Fruit fly (Drosophila melanogaster) whole organism, prepupa: ENCODE results near the gene CG12693.

ENCODE experiments used
- Blimp-1 ChIP-seq: fragments of 200-800 bp; sonication (Bioruptor generic); optimal IDR thresholded peaks from 3 replicates; lab custom pipeline; 2017; ENCODE audit warnings: missing biosample characterization, missing genetic modification characterization, mild to moderate bottlenecking, moderate library complexity, missing genetic modification reagents
- CG10631 ChIP-seq: fragments of 200-800 bp; sonication (Bioruptor generic); optimal IDR thresholded peaks from 2 replicates; lab custom pipeline; 2016; ENCODE audit warnings: missing biosample characterization, missing genetic modification characterization
- CG10669 ChIP-seq: fragments of 200-800 bp; sonication (Bioruptor generic); optimal IDR thresholded peaks from 3 replicates; lab custom pipeline; 2018; ENCODE audit warnings: missing biosample characterization, mild to moderate bottlenecking, missing genetic modification characterization, moderate library complexity
- CG11294 ChIP-seq: fragments of 200-800 bp; sonication (Bioruptor generic); IDR thresholded peaks from 2 replicates; pipeline ENCODE4 v1.3.6; 2022; ENCODE audit warnings: missing biosample characterization, missing genetic modification characterization
- CG11762 ChIP-seq: fragments of 200-800 bp; sonication (Bioruptor generic); optimal IDR thresholded peaks from 3 replicates; lab custom pipeline; 2016; ENCODE audit warnings: missing biosample characterization, missing genetic modification characterization; ENCODE audit not compliant: insufficient read depth
- CG11902 ChIP-seq: fragments of 200-800 bp; sonication (Bioruptor generic); optimal IDR thresholded peaks from 3 replicates; lab custom pipeline; 2016; ENCODE audit warnings: missing biosample characterization, missing genetic modification characterization
- CG15336 ChIP-seq: fragments of 200-800 bp; sonication (Bioruptor generic); IDR thresholded peaks from 2 replicates; pipeline ENCODE4 v1.3.6; 2022; ENCODE audit warnings: missing biosample characterization, missing genetic modification characterization
- CG1621 ChIP-seq: fragments of 200-800 bp; sonication (Bioruptor generic); optimal IDR thresholded peaks from 3 replicates; lab custom pipeline; 2018; ENCODE audit warnings: missing biosample characterization, mild to moderate bottlenecking, missing genetic modification characterization
- CG32006 ChIP-seq: fragments of 200-800 bp; sonication (Bioruptor generic); optimal IDR thresholded peaks from 3 replicates; lab custom pipeline; 2017; ENCODE audit warnings: missing biosample characterization, mild to moderate bottlenecking, missing genetic modification characterization
- CG34406 ChIP-seq: fragments of 200-800 bp; sonication (Bioruptor generic); optimal IDR thresholded peaks from 3 replicates; lab custom pipeline; 2016; ENCODE audit warnings: missing biosample characterization, missing genetic modification characterization
- CG3919 ChIP-seq: fragments of 200-800 bp; sonication (Bioruptor generic); optimal IDR thresholded peaks from 3 replicates; lab custom pipeline; 2016; ENCODE audit warnings: missing biosample characterization, missing genetic modification characterization
- CG4318 ChIP-seq: fragments of 200-800 bp; sonication (Bioruptor generic); optimal IDR thresholded peaks from 3 replicates; lab custom pipeline; 2017; ENCODE audit warnings: missing biosample characterization, mild to moderate bottlenecking, missing genetic modification characterization
- CG6163 ChIP-seq: fragments of 200-800 bp; sonication (Bioruptor generic); IDR thresholded peaks from 3 replicates; pipeline ENCODE4 v1.3.6; 2022; ENCODE audit warnings: missing biosample characterization, missing genetic modification characterization
- CG8119 ChIP-seq: fragments of 200-800 bp; sonication (Bioruptor generic); IDR thresholded peaks from 3 replicates; pipeline ENCODE4 v1.3.6; 2022; ENCODE audit warnings: missing biosample characterization, missing genetic modification characterization
- CG9139 ChIP-seq: fragments of 200-800 bp; sonication (Bioruptor generic); optimal IDR thresholded peaks from 3 replicates; lab custom pipeline; 2017; ENCODE audit warnings: missing biosample characterization, mild to moderate bottlenecking, missing genetic modification characterization
- Eip78C ChIP-seq: fragments of 200-800 bp; sonication (Bioruptor generic); peaks from one replicate; lab custom pipeline; 2016; ENCODE audit warnings: missing biosample characterization, missing genetic modification characterization
- Eip93F ChIP-seq: fragments of 200-800 bp; sonication (Bioruptor generic); optimal IDR thresholded peaks from 2 replicates; lab custom pipeline; 2016; ENCODE audit warnings: missing biosample characterization, mild to moderate bottlenecking, missing genetic modification characterization
- Ets21C ChIP-seq: fragments of 200-800 bp; sonication (Bioruptor generic); optimal IDR thresholded peaks from 3 replicates; lab custom pipeline; 2016; ENCODE audit warnings: missing biosample characterization, missing genetic modification characterization
- Ets96B ChIP-seq: fragments of 200-800 bp; optimal IDR thresholded peaks from 2 replicates; lab custom pipeline; 2019; ENCODE audit warnings: missing biosample characterization, mild to moderate bottlenecking, missing genetic modification characterization, moderate library complexity
- Gug ChIP-seq: fragments of 200-800 bp; sonication (Bioruptor generic); IDR thresholded peaks from 2 replicates; pipeline ENCODE4 v1.3.6; 2022; ENCODE audit warnings: missing biosample characterization, missing genetic modification characterization
- Lpt ChIP-seq: fragments of 200-800 bp; sonication (Bioruptor generic); optimal IDR thresholded peaks from 3 replicates; lab custom pipeline; 2016; ENCODE audit warnings: missing biosample characterization, missing genetic modification characterization
- Met ChIP-seq: fragments of 200-800 bp; sonication (Bioruptor generic); optimal IDR thresholded peaks from 3 replicates; lab custom pipeline; 2016; ENCODE audit warnings: missing biosample characterization, missing genetic modification characterization
- Sox102F ChIP-seq: fragments of 200-800 bp; sonication (Bioruptor generic); optimal IDR thresholded peaks from 2 replicates; lab custom pipeline; 2016; ENCODE audit warnings: missing biosample characterization, mild to moderate bottlenecking, missing genetic modification characterization
- Sox15 ChIP-seq: fragments of 200-800 bp; sonication (Bioruptor generic); optimal IDR thresholded peaks from 3 replicates; lab custom pipeline; 2016; ENCODE audit warnings: missing biosample characterization, missing genetic modification characterization
- acj6 ChIP-seq: fragments of 200-800 bp; sonication (Bioruptor generic); optimal IDR thresholded peaks from 3 replicates; lab custom pipeline; 2016; ENCODE audit warnings: missing biosample characterization, missing genetic modification characterization
- cyc ChIP-seq: fragments of 200-800 bp; sonication (Bioruptor generic); optimal IDR thresholded peaks from 3 replicates; lab custom pipeline; 2016; ENCODE audit warnings: missing biosample characterization, missing genetic modification characterization
- eg ChIP-seq: fragments of 200-800 bp; sonication (Bioruptor generic); IDR thresholded peaks from 3 replicates; pipeline ENCODE4 v1.3.6; 2022; ENCODE audit warnings: missing biosample characterization, missing genetic modification characterization
- esn ChIP-seq: fragments of 200-800 bp; sonication (Bioruptor generic); optimal IDR thresholded peaks from 2 replicates; lab custom pipeline; 2016; ENCODE audit warnings: missing biosample characterization, mild to moderate bottlenecking, missing genetic modification characterization, moderate library complexity
- fd59A ChIP-seq: fragments of 200-800 bp; sonication (Bioruptor generic); optimal IDR thresholded peaks from 2 replicates; lab custom pipeline; 2017; ENCODE audit warnings: missing biosample characterization, mild to moderate bottlenecking, missing genetic modification characterization, missing genetic modification reagents
- fkh ChIP-seq: fragments of 200-800 bp; sonication (Bioruptor generic); optimal IDR thresholded peaks from 3 replicates; lab custom pipeline; 2017; ENCODE audit warnings: missing biosample characterization, mild to moderate bottlenecking, missing genetic modification characterization, moderate library complexity
- lz ChIP-seq: fragments of 200-800 bp; sonication (Bioruptor generic); optimal IDR thresholded peaks from 3 replicates; lab custom pipeline; 2016; ENCODE audit warnings: missing biosample characterization, missing genetic modification characterization
- pdm3 ChIP-seq: fragments of 200-800 bp; sonication (Bioruptor generic); optimal IDR thresholded peaks from 3 replicates; lab custom pipeline; 2016; ENCODE audit warnings: missing biosample characterization, missing genetic modification characterization
- salr ChIP-seq, 2 experiments: fragments of 200-800 bp; sonication (Bioruptor generic); optimal IDR thresholded peaks; 3 replicates each; lab custom pipeline; 2016 to 2018; ENCODE audit warnings: missing biosample characterization in 2 of 2, missing genetic modification characterization in 2 of 2, mild to moderate bottlenecking in 1 of 2
- topi ChIP-seq: fragments of 200-800 bp; sonication (Bioruptor generic); optimal IDR thresholded peaks from 3 replicates; lab custom pipeline; 2016; ENCODE audit warnings: missing biosample characterization, missing genetic modification characterization
- vri ChIP-seq: fragments of 200-800 bp; sonication (Bioruptor generic); optimal IDR thresholded peaks from 3 replicates; lab custom pipeline; 2016; ENCODE audit warnings: missing biosample characterization, mild to moderate bottlenecking, missing genetic modification characterization

The CG12693 gene

dm6 chrX:4318001-4318400, 11.3 kb downstream of the CG12693 start:
- TF ChIP-seq CG6163 (GFP tag; lab: Robert Waterston, UW) (peak; percentile 76), eg (peak; percentile 74; the same call in 2 of the 3 replicates), CG15336 (GFP tag; lab: Robert Waterston, UW) (0 out of 2 replicates have a peak, but pooled peaks have one; percentile 19), Gug (peak; percentile 55), CG11294 (GFP tag; lab: Robert Waterston, UW) (peak; percentile 37; the same call in 1 of the 2 replicates), CG8119 (GFP tag; lab: Robert Waterston, UW) (0 out of 3 replicates have a peak, but pooled peaks have one; percentile 28)

DNA sequence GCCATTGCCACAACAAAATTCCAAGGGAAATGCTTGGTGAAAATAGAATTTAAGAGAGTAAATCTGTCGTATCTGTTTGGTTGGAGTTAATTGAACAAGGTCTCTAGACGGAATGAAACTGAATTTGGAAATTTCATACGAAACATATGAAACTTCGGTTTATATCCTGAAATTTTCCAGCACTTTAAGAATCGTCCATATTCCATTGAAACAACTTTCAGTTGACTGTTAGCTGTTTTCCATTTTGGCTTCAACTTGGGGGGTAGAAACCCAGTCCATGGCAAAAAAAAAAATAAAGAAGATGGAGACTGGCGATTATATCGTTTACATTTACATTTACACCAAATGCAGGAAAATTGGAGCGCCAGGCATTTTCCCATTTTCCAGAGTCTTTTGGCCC, 17.6 kb downstream of the CG12693 start, which contains the start of gene CG15579:
Gene CG15579, minus strand, starts transcription at position 101 of the 400 bp plus-strand sequence.
- TF ChIP-seq CG1621: no peak
- TF ChIP-seq CG34406 (GFP tag; lab: Kevin White, UChicago): no peak
- TF ChIP-seq CG32006: no peak
- TF ChIP-seq CG8119 (GFP tag; lab: Robert Waterston, UW): no peak
- TF ChIP-seq acj6 (GFP tag; lab: Kevin White, UChicago): no peak
- TF ChIP-seq salr (GFP tag; optimal IDR thresholded peaks at IDR 0.05; lab: Kevin White, UChicago): no peak
- no peak for TF ChIP-seq CG3919
- TF ChIP-seq CG10669 (GFP tag; lab: Kevin White, UChicago): no peak
- TF ChIP-seq fd59A (GFP tag; lab: Kevin White, UChicago): no peak
- TF ChIP-seq esn (GFP tag; lab: Kevin White, UChicago): no peak
- TF ChIP-seq, all 60 proteins: peak for 0

DNA sequence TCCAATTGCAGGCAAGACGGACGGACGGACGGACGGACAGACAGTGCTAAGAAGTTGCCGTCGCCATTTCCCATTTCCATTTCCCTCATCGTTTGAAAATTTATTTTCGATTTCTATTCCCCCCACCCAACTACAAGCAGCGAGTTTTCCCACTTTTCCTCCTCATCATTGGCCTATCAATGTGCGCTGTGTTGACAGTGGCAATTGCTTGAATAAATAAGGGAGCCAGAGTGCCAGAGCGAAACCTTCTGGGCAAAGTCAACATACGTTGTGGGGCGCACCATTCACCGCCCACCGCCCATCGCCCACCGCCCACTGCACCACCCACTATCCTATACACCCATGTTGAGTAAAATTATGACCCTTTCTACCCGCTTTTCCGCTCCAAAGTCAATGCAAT, 23.3 kb downstream of the CG12693 start:
- TF ChIP-seq vri (no peak), lz (GFP tag; lab: Kevin White, UChicago) (no peak), Sox15 (GFP tag; lab: Kevin White, UChicago) (no peak), CG11762 (no peak), CG3919 (no peak), fkh (GFP tag; lab: Kevin White, UChicago) (peak; percentile 7), salr (GFP tag; optimal IDR thresholded peaks at IDR 0.05; lab: Kevin White, UChicago) (no peak), cyc (GFP tag; lab: Kevin White, UChicago) (no peak), Eip78C (GFP tag; lab: Kevin White, UChicago) (peak; percentile 56), CG11902 (GFP tag; lab: Kevin White, UChicago) (no peak)

dm6 chrX:4302246-4302645, 27.0 kb downstream of the CG12693 start, which contains the start of gene CG12692:
Gene CG12692, minus strand, starts transcription at chrX:4302346.
- no peak for TF ChIP-seq salr (GFP tag; optimal IDR thresholded peaks at IDR 0.05; lab: Kevin White, UChicago)
- TF ChIP-seq CG8119 (GFP tag; lab: Robert Waterston, UW): no peak
- no peak for TF ChIP-seq Lpt (GFP tag; lab: Kevin White, UChicago)
- no peak for TF ChIP-seq CG9139 (GFP tag; lab: Kevin White, UChicago)
- no peak for TF ChIP-seq pdm3 (GFP tag; lab: Kevin White, UChicago)
- TF ChIP-seq CG4318 (GFP tag; lab: Kevin White, UChicago): no peak
- no peak for TF ChIP-seq CG10631 (GFP tag; lab: Kevin White, UChicago)
- TF ChIP-seq Ets96B (tag; lab: Kevin White, UChicago): no peak
- TF ChIP-seq topi (GFP tag; lab: Kevin White, UChicago): no peak
- TF ChIP-seq, all 60 proteins: peak for 0

DNA sequence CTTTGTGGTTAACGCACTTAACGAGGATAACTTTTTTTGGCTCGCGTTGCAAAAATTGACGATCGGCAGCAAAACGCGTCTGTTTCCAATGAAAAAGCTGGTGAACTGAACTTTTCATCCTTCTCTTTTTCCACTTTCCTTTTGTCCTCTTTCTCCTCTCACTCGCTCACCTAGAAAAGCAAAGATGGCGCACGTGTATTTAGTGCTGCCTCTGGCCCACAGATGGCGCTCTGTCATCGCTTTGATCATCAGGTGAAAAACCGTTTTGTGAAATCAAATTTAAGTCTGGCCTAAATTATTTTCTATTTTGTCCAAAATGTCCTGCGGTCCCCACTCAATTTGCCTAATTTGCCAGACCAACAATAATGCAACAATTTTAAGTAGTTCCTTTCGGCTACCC, 35.8 kb downstream of the CG12693 start:
- TF ChIP-seq CG1621: no peak
- no peak for TF ChIP-seq Met
- TF ChIP-seq Blimp-1: no peak
- no peak for TF ChIP-seq fd59A (GFP tag; lab: Kevin White, UChicago)
- TF ChIP-seq Ets21C (GFP tag; lab: Kevin White, UChicago): no peak
- no peak for TF ChIP-seq Sox102F (GFP tag; lab: Kevin White, UChicago)
- no peak for TF ChIP-seq Eip93F
- no peak for TF ChIP-seq CG34406 (GFP tag; lab: Kevin White, UChicago)
